Worm (Caenorhabditis elegans) whole organism, L4/young adult: Measurements from ENCODE around the gene ceh-100.

Source experiments
- W03F9.2 ChIP-seq: fragments of 150-350 bp; optimal IDR thresholded peaks from 2 replicates; lab custom pipeline; 2014; ENCODE audit warnings: missing biosample characterization, missing genetic modification characterization
- dao-5 ChIP-seq: sonication (generic microtip); optimal IDR thresholded peaks from 2 replicates; lab custom pipeline; 2016; ENCODE audit warnings: missing genotype, missing genetic modification characterization, moderate library complexity, missing compliant biosample characterization
- him-1 ChIP-seq: sonication (generic microtip); optimal IDR thresholded peaks from 2 replicates; lab custom pipeline; 2016; ENCODE audit warnings: missing genotype, missing genetic modification reagents, missing genetic modification characterization, missing compliant biosample characterization

DNA sequence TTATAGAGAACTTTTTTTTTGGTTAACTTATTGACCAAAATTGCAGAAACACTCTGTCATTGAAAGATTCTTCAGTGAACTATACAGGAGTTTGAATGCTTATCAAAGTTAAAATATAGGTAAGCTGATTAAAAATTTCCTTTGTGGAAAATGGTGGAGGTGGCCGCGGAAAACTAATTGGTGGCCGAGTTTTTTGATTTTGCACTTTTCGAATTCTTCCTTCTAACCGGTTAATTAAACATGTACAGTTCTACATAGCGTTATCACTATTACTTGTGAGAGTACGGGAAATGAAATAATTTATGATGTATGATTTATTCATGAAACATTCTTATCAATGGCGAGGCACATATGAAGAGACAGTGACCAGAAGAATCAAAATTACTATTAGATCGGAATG is 25.7 kb downstream of the ceh-100 start, which contains the start of gene clec-8:
- TF ChIP-seq dao-5 (tag; lab: Kevin White, UChicago) (no peak), him-1 (tag; lab: Kevin White, UChicago) (no peak), W03F9.2 (tag; lab: Kevin White, UChicago) (no peak)
